Worm (Caenorhabditis elegans) whole organism, late embryonic: ENCODE results near the gene F17A9.4.

Source experiments
- ceh-14 ChIP-seq: sonication (generic microtip); optimal IDR thresholded peaks from 2 replicates; lab custom pipeline; 2016; ENCODE audit warnings: missing genotype, missing genetic modification characterization, missing compliant biosample characterization
- hlh-30 ChIP-seq: sonication (generic microtip); optimal IDR thresholded peaks from 2 replicates; lab custom pipeline; 2017; ENCODE audit warnings: antibody characterized with exemption, missing genetic modification characterization, missing compliant biosample characterization; ENCODE audit not compliant: insufficient read depth
- pag-3 ChIP-seq: sonication (generic microtip); optimal IDR thresholded peaks from 2 replicates; lab custom pipeline; 2016; ENCODE audit warnings: missing compliant biosample characterization, missing genetic modification characterization, borderline replicate concordance
- syd-9 ChIP-seq: sonication (generic microtip); optimal IDR thresholded peaks from 2 replicates; lab custom pipeline; 2016; ENCODE audit warnings: mild to moderate bottlenecking, missing genetic modification characterization, moderate library complexity, missing compliant biosample characterization
- tbx-2 ChIP-seq: sonication (generic microtip); optimal IDR thresholded peaks from 2 replicates; lab custom pipeline; 2016; ENCODE audit warnings: missing genetic modification characterization, missing compliant biosample characterization
- ztf-16 ChIP-seq: sonication (generic microtip); optimal IDR thresholded peaks from 2 replicates; lab custom pipeline; 2017; ENCODE audit warnings: missing genetic modification characterization, missing compliant biosample characterization

ce11 chrV:6138167-6138566 is 27.7 kb upstream of the F17A9.4 start:
- TF ChIP-seq ztf-16 (tag; lab: Kevin White, UChicago) (no peak), syd-9 (no peak), ceh-14 (tag; lab: Kevin White, UChicago) (no peak), tbx-2 (tag; lab: Kevin White, UChicago) (no peak), hlh-30 (tag; lab: Kevin White, UChicago) (no peak), pag-3 (no peak)
